Fruit fly (Drosophila melanogaster) Kc167 (cell line): ENCODE measurements around the gene CG14327.

Experiments used
- Myc ChIP-seq: fragments of >200 bp; optimal IDR thresholded peaks from 2 replicates; lab custom pipeline; 2017; ENCODE audit warnings: missing external identifiers
- Sin3A ChIP-seq: fragments of >200 bp; optimal IDR thresholded peaks from 2 replicates; lab custom pipeline; 2018; ENCODE audit warnings: missing external identifiers
- h ChIP-seq: fragments of >200 bp; optimal IDR thresholded peaks from 3 replicates; lab custom pipeline; 2018; ENCODE audit warnings: missing external identifiers
- insv ChIP-seq: fragments of >200 bp; optimal IDR thresholded peaks from 3 replicates; lab custom pipeline; 2018; ENCODE audit warnings: missing external identifiers
- psq ChIP-seq: fragments of >200 bp; optimal IDR thresholded peaks from 2 replicates; lab custom pipeline; 2017; ENCODE audit warnings: missing external identifiers
- ttk ChIP-seq: sonication (Bioruptor generic); optimal IDR thresholded peaks from 2 replicates; lab custom pipeline; 2017; ENCODE audit warnings: missing external identifiers

The CG14327 gene

dm6 chr3R:17613549-17613948 is at the start of gene CG14327:
TSS of gene CG14327 (plus strand) at chr3R:17613709.
- TF ChIP-seq h (lab: Kevin White, UChicago) = no peak
- no peak for TF ChIP-seq Myc (lab: Kevin White, UChicago)
- no peak for TF ChIP-seq Sin3A (lab: Kevin White, UChicago)
- TF ChIP-seq psq (lab: Kevin White, UChicago) = no peak
- no peak for TF ChIP-seq ttk (lab: Kevin White, UChicago)
- TF ChIP-seq insv = no peak

- TF ChIP-seq psq (lab: Kevin White, UChicago) = no peak
- TF ChIP-seq ttk (lab: Kevin White, UChicago) = no peak
- no peak for TF ChIP-seq insv
- no peak for TF ChIP-seq Myc (lab: Kevin White, UChicago)
- no peak for TF ChIP-seq h (lab: Kevin White, UChicago)
- TF ChIP-seq Sin3A (lab: Kevin White, UChicago) = no peak
Observed at dm6 chr3R:17564837-17565236, 48.7 kb upstream of the CG14327 start.

- no peak for TF ChIP-seq Myc (lab: Kevin White, UChicago)
- TF ChIP-seq ttk (lab: Kevin White, UChicago) = no peak
- no peak for TF ChIP-seq h (lab: Kevin White, UChicago)
- TF ChIP-seq insv = no peak
- TF ChIP-seq psq (lab: Kevin White, UChicago) = no peak
- TF ChIP-seq Sin3A (lab: Kevin White, UChicago) = no peak
Observed at dm6 chr3R:17566619-17567489, 46.7 kb upstream of the CG14327 start.

dm6 chr3R:17583658-17584460 is 29.6 kb upstream of the CG14327 start:
- TF ChIP-seq Myc (lab: Kevin White, UChicago) = no peak
- no peak for TF ChIP-seq Sin3A (lab: Kevin White, UChicago)
- TF ChIP-seq psq (lab: Kevin White, UChicago) = no peak
- TF ChIP-seq ttk (lab: Kevin White, UChicago) = no peak
- TF ChIP-seq h (lab: Kevin White, UChicago) = no peak
- no peak for TF ChIP-seq insv

- TF ChIP-seq ttk (lab: Kevin White, UChicago) = no peak
- TF ChIP-seq h (lab: Kevin White, UChicago) = no peak
- no peak for TF ChIP-seq insv
- no peak for TF ChIP-seq psq (lab: Kevin White, UChicago)
- no peak for TF ChIP-seq Sin3A (lab: Kevin White, UChicago)
- TF ChIP-seq Myc (lab: Kevin White, UChicago) = no peak
Observed at dm6 chr3R:17588805-17589204, 24.7 kb upstream of the CG14327 start.

- TF ChIP-seq Myc (lab: Kevin White, UChicago) (no peak), psq (lab: Kevin White, UChicago) (no peak)
Observed at dm6 chr3R:17591831-17592230, 21.7 kb upstream of the CG14327 start.

dm6 chr3R:17593470-17593869 is 20.0 kb upstream of the CG14327 start:
- TF ChIP-seq ttk (lab: Kevin White, UChicago) (no peak), Sin3A (lab: Kevin White, UChicago) (no peak), h (lab: Kevin White, UChicago) (no peak), insv (no peak), psq (lab: Kevin White, UChicago) (no peak), Myc (lab: Kevin White, UChicago) (no peak)

dm6 chr3R:17594086-17594485 is 19.4 kb upstream of the CG14327 start, which contains the start of gene Sgs5bis:
TSS of gene Sgs5bis (plus strand) at chr3R:17594386.
- TF ChIP-seq Myc (lab: Kevin White, UChicago) = no peak
- TF ChIP-seq Sin3A (lab: Kevin White, UChicago) = no peak
- TF ChIP-seq psq (lab: Kevin White, UChicago) = no peak
- no peak for TF ChIP-seq h (lab: Kevin White, UChicago)
- TF ChIP-seq ttk (lab: Kevin White, UChicago) = no peak
- no peak for TF ChIP-seq insv

dm6 chr3R:17595084-17595483 is 18.4 kb upstream of the CG14327 start, which contains the start of gene Sgs5:
TSS of gene Sgs5 (plus strand) at chr3R:17595362.
- no peak for TF ChIP-seq psq (lab: Kevin White, UChicago)
- TF ChIP-seq Sin3A (lab: Kevin White, UChicago) = no peak
- no peak for TF ChIP-seq h (lab: Kevin White, UChicago)
- TF ChIP-seq Myc (lab: Kevin White, UChicago) = no peak
- no peak for TF ChIP-seq insv
- TF ChIP-seq ttk (lab: Kevin White, UChicago) = no peak

dm6 chr3R:17596236-17596635 is 17.3 kb upstream of the CG14327 start, which contains the start of gene CG7606:
TSS of gene CG7606 (plus strand) at chr3R:17596536.
- TF ChIP-seq insv = no peak
- TF ChIP-seq Myc (lab: Kevin White, UChicago) = no peak
- TF ChIP-seq ttk (lab: Kevin White, UChicago) = no peak
- TF ChIP-seq Sin3A (lab: Kevin White, UChicago) = no peak
- no peak for TF ChIP-seq h (lab: Kevin White, UChicago)
- TF ChIP-seq psq (lab: Kevin White, UChicago) = no peak

- TF ChIP-seq ttk (lab: Kevin White, UChicago) (no peak), insv (no peak), psq (lab: Kevin White, UChicago) (no peak), Myc (lab: Kevin White, UChicago) (no peak), h (lab: Kevin White, UChicago) (no peak), Sin3A (lab: Kevin White, UChicago) (no peak)
Observed at dm6 chr3R:17599695-17600094, 13.8 kb upstream of the CG14327 start.
